Fruit fly (Drosophila melanogaster) whole organism, prepupa: ENCODE measurements around the gene CG9705.

Experiments used
- Blimp-1 ChIP-seq: fragments of 200-800 bp; sonication (Bioruptor generic); optimal IDR thresholded peaks from 3 replicates; lab custom pipeline; 2017; ENCODE audit warnings: missing biosample characterization, missing genetic modification characterization, mild to moderate bottlenecking, moderate library complexity, missing genetic modification reagents
- CG11762 ChIP-seq: fragments of 200-800 bp; sonication (Bioruptor generic); optimal IDR thresholded peaks from 3 replicates; lab custom pipeline; 2016; ENCODE audit warnings: missing biosample characterization, missing genetic modification characterization; ENCODE audit not compliant: insufficient read depth
- CG15336 ChIP-seq: fragments of 200-800 bp; sonication (Bioruptor generic); IDR thresholded peaks from 2 replicates; pipeline ENCODE4 v1.3.6; 2022; ENCODE audit warnings: missing biosample characterization, missing genetic modification characterization
- CG1621 ChIP-seq: fragments of 200-800 bp; sonication (Bioruptor generic); optimal IDR thresholded peaks from 3 replicates; lab custom pipeline; 2018; ENCODE audit warnings: missing biosample characterization, mild to moderate bottlenecking, missing genetic modification characterization
- CG16779 ChIP-seq: fragments of 200-800 bp; sonication (Bioruptor generic); optimal IDR thresholded peaks from 3 replicates; lab custom pipeline; 2017; ENCODE audit warnings: missing biosample characterization, mild to moderate bottlenecking, missing genetic modification characterization
- CG31627 ChIP-seq: fragments of 200-800 bp; sonication (Bioruptor generic); optimal IDR thresholded peaks from 3 replicates; lab custom pipeline; 2016; ENCODE audit warnings: missing biosample characterization, missing genetic modification characterization
- CG3919 ChIP-seq: fragments of 200-800 bp; sonication (Bioruptor generic); optimal IDR thresholded peaks from 3 replicates; lab custom pipeline; 2016; ENCODE audit warnings: missing biosample characterization, missing genetic modification characterization
- CG6163 ChIP-seq: fragments of 200-800 bp; sonication (Bioruptor generic); IDR thresholded peaks from 3 replicates; pipeline ENCODE4 v1.3.6; 2022; ENCODE audit warnings: missing biosample characterization, missing genetic modification characterization
- CG6792 ChIP-seq: fragments of 200-800 bp; sonication (Bioruptor generic); optimal IDR thresholded peaks from 3 replicates; lab custom pipeline; 2016; ENCODE audit warnings: missing biosample characterization, missing genetic modification characterization
- CG6808 ChIP-seq: fragments of 200-800 bp; sonication (Bioruptor generic); optimal IDR thresholded peaks from 3 replicates; lab custom pipeline; 2017; ENCODE audit warnings: missing biosample characterization, missing genetic modification characterization, mild to moderate bottlenecking, moderate library complexity, missing genetic modification reagents
- CG7368 ChIP-seq: fragments of 200-800 bp; sonication (Bioruptor generic); optimal IDR thresholded peaks from 3 replicates; lab custom pipeline; 2016; ENCODE audit warnings: missing biosample characterization, missing genetic modification characterization
- CG8119 ChIP-seq: fragments of 200-800 bp; sonication (Bioruptor generic); IDR thresholded peaks from 3 replicates; pipeline ENCODE4 v1.3.6; 2022; ENCODE audit warnings: missing biosample characterization, missing genetic modification characterization
- CG8319 ChIP-seq: fragments of 200-800 bp; sonication (Bioruptor generic); optimal IDR thresholded peaks from 3 replicates; lab custom pipeline; 2016; ENCODE audit warnings: missing biosample characterization, missing genetic modification characterization
- CG8632 ChIP-seq: fragments of 200-800 bp; sonication (Bioruptor generic); optimal IDR thresholded peaks from 3 replicates; lab custom pipeline; 2016; ENCODE audit warnings: missing biosample characterization, missing genetic modification characterization
- CG9139 ChIP-seq: fragments of 200-800 bp; sonication (Bioruptor generic); optimal IDR thresholded peaks from 3 replicates; lab custom pipeline; 2017; ENCODE audit warnings: missing biosample characterization, mild to moderate bottlenecking, missing genetic modification characterization
- Eip75B ChIP-seq: fragments of 200-800 bp; sonication (Bioruptor generic); optimal IDR thresholded peaks from 3 replicates; lab custom pipeline; 2016; ENCODE audit warnings: missing biosample characterization, missing genetic modification characterization
- Eip78C ChIP-seq: fragments of 200-800 bp; sonication (Bioruptor generic); peaks from one replicate; lab custom pipeline; 2016; ENCODE audit warnings: missing biosample characterization, missing genetic modification characterization
- Eip93F ChIP-seq: fragments of 200-800 bp; sonication (Bioruptor generic); optimal IDR thresholded peaks from 2 replicates; lab custom pipeline; 2016; ENCODE audit warnings: missing biosample characterization, mild to moderate bottlenecking, missing genetic modification characterization
- Ets96B ChIP-seq: fragments of 200-800 bp; optimal IDR thresholded peaks from 2 replicates; lab custom pipeline; 2019; ENCODE audit warnings: missing biosample characterization, mild to moderate bottlenecking, missing genetic modification characterization, moderate library complexity
- Gug ChIP-seq: fragments of 200-800 bp; sonication (Bioruptor generic); IDR thresholded peaks from 2 replicates; pipeline ENCODE4 v1.3.6; 2022; ENCODE audit warnings: missing biosample characterization, missing genetic modification characterization
- Hr38 ChIP-seq: sonication (Bioruptor generic); optimal IDR thresholded peaks from 2 replicates; lab custom pipeline; 2016; ENCODE audit warnings: missing biosample characterization, missing genetic modification characterization
- Hr39 ChIP-seq: fragments of 200-800 bp; sonication (Bioruptor generic); optimal IDR thresholded peaks from 2 replicates; lab custom pipeline; 2016; ENCODE audit warnings: missing biosample characterization, missing genetic modification characterization
- Hr4 ChIP-seq: fragments of 200-800 bp; sonication (Bioruptor generic); optimal IDR thresholded peaks from 3 replicates; lab custom pipeline; 2016; ENCODE audit warnings: missing biosample characterization, missing genetic modification characterization
- Lpt ChIP-seq: fragments of 200-800 bp; sonication (Bioruptor generic); optimal IDR thresholded peaks from 3 replicates; lab custom pipeline; 2016; ENCODE audit warnings: missing biosample characterization, missing genetic modification characterization
- Met ChIP-seq: fragments of 200-800 bp; sonication (Bioruptor generic); optimal IDR thresholded peaks from 3 replicates; lab custom pipeline; 2016; ENCODE audit warnings: missing biosample characterization, missing genetic modification characterization
- OdsH ChIP-seq: fragments of 200-800 bp; sonication (Bioruptor generic); optimal IDR thresholded peaks from 3 replicates; lab custom pipeline; 2016; ENCODE audit warnings: missing biosample characterization, missing genetic modification characterization
- Smox ChIP-seq: fragments of 200-800 bp; sonication (Bioruptor generic); optimal IDR thresholded peaks from 3 replicates; lab custom pipeline; 2016; ENCODE audit warnings: missing biosample characterization, missing genetic modification characterization
- Sox102F ChIP-seq: fragments of 200-800 bp; sonication (Bioruptor generic); optimal IDR thresholded peaks from 2 replicates; lab custom pipeline; 2016; ENCODE audit warnings: missing biosample characterization, mild to moderate bottlenecking, missing genetic modification characterization
- Sox14 ChIP-seq: fragments of 200-800 bp; sonication (Bioruptor generic); optimal IDR thresholded peaks from 3 replicates; lab custom pipeline; 2016; ENCODE audit warnings: missing biosample characterization, missing genetic modification characterization
- achi ChIP-seq: fragments of 200-800 bp; sonication (Bioruptor generic); optimal IDR thresholded peaks from 3 replicates; lab custom pipeline; 2016; ENCODE audit warnings: missing biosample characterization, missing genetic modification characterization
- cyc ChIP-seq: fragments of 200-800 bp; sonication (Bioruptor generic); optimal IDR thresholded peaks from 3 replicates; lab custom pipeline; 2016; ENCODE audit warnings: missing biosample characterization, missing genetic modification characterization
- dac ChIP-seq: fragments of 200-800 bp; sonication (Bioruptor generic); optimal IDR thresholded peaks from 2 replicates; lab custom pipeline; 2017; ENCODE audit warnings: missing biosample characterization, mild to moderate bottlenecking, missing genetic modification characterization
- eg ChIP-seq: fragments of 200-800 bp; sonication (Bioruptor generic); IDR thresholded peaks from 3 replicates; pipeline ENCODE4 v1.3.6; 2022; ENCODE audit warnings: missing biosample characterization, missing genetic modification characterization
- fd85E ChIP-seq: fragments of 200-800 bp; sonication (Bioruptor generic); optimal IDR thresholded peaks from 3 replicates; lab custom pipeline; 2016; ENCODE audit warnings: missing biosample characterization, missing genetic modification characterization
- fkh ChIP-seq: fragments of 200-800 bp; sonication (Bioruptor generic); optimal IDR thresholded peaks from 3 replicates; lab custom pipeline; 2017; ENCODE audit warnings: missing biosample characterization, mild to moderate bottlenecking, missing genetic modification characterization, moderate library complexity
- pdm3 ChIP-seq: fragments of 200-800 bp; sonication (Bioruptor generic); optimal IDR thresholded peaks from 3 replicates; lab custom pipeline; 2016; ENCODE audit warnings: missing biosample characterization, missing genetic modification characterization
- spab ChIP-seq: fragments of 200-800 bp; sonication (Bioruptor generic); optimal IDR thresholded peaks from 2 replicates; lab custom pipeline; 2017; ENCODE audit warnings: missing biosample characterization, mild to moderate bottlenecking, missing genetic modification characterization, missing genetic modification reagents
- ss ChIP-seq, 2 experiments: fragments of 200-800 bp; sonication (Bioruptor generic); optimal IDR thresholded peaks; 2 replicates in 1 of 2; 3 replicates in 1 of 2; lab custom pipeline; 2017 to 2018; ENCODE audit warnings: mild to moderate bottlenecking in 2 of 2, missing biosample characterization in 2 of 2, missing genetic modification characterization in 2 of 2, moderate library complexity in 1 of 2
- svp ChIP-seq: fragments of 200-800 bp; sonication (Bioruptor generic); peaks from one replicate; lab custom pipeline; 2016; ENCODE audit warnings: missing biosample characterization, missing genetic modification characterization
- topi ChIP-seq: fragments of 200-800 bp; sonication (Bioruptor generic); optimal IDR thresholded peaks from 3 replicates; lab custom pipeline; 2016; ENCODE audit warnings: missing biosample characterization, missing genetic modification characterization
- vri ChIP-seq: fragments of 200-800 bp; sonication (Bioruptor generic); optimal IDR thresholded peaks from 3 replicates; lab custom pipeline; 2016; ENCODE audit warnings: missing biosample characterization, mild to moderate bottlenecking, missing genetic modification characterization

The CG9705 gene

dm6 chr3L:16801499-16802452, 21.9 kb downstream of the CG9705 start (continued):
- TF ChIP-seq achi (peak; percentile 17), pdm3 (GFP tag; lab: Kevin White, UChicago) (peak; percentile 37), CG31627 (GFP tag; lab: Kevin White, UChicago) (peak; percentile 26), CG16779 (no peak), CG8319 (GFP tag; lab: Kevin White, UChicago) (no peak), Ets96B (tag; lab: Kevin White, UChicago) (no peak), Lpt (GFP tag; lab: Kevin White, UChicago) (no peak), Met (GFP tag; lab: Kevin White, UChicago) (peak; percentile 64), svp (peak; percentile 91), CG6163 (GFP tag; lab: Robert Waterston, UW) (no peak), Hr39 (peak; percentile 49), CG15336 (GFP tag; lab: Robert Waterston, UW) (peak; percentile 54; the same call in 1 of the 2 replicates), Sox14 (peak; percentile 52), Smox (GFP tag; lab: Kevin White, UChicago) (peak; percentile 56), CG3919 (GFP tag; lab: Kevin White, UChicago) (no peak), CG8632 (GFP tag; lab: Kevin White, UChicago) (no peak), Hr4 (GFP tag; lab: Kevin White, UChicago) (peak; percentile 53)

dm6 chr3L:16803273-16803672, 23.4 kb downstream of the CG9705 start:
- TF ChIP-seq CG6808 (GFP tag; lab: Kevin White, UChicago): peak; percentile 50
- TF ChIP-seq OdsH (GFP tag; lab: Kevin White, UChicago): no peak
- no peak for TF ChIP-seq Eip93F
- TF ChIP-seq CG9139 (GFP tag; lab: Kevin White, UChicago): peak; percentile 39
- TF ChIP-seq ss (GFP tag; optimal IDR thresholded peaks at IDR 0.05; lab: Kevin White, UChicago): peak; percentile 43 to 58

- TF ChIP-seq Ets96B (tag; lab: Kevin White, UChicago): no peak
- TF ChIP-seq fd85E (GFP tag; lab: Kevin White, UChicago): no peak
- TF ChIP-seq Smox (GFP tag; lab: Kevin White, UChicago): peak; percentile 8
- peak; percentile 15 for TF ChIP-seq Blimp-1
- peak; percentile 93 for TF ChIP-seq vri (GFP tag; lab: Kevin White, UChicago)
- TF ChIP-seq CG8119: no peak
- peak; percentile 16 for TF ChIP-seq Met (GFP tag; lab: Kevin White, UChicago)
- TF ChIP-seq Sox102F (GFP tag; lab: Kevin White, UChicago): peak; percentile 24
- TF ChIP-seq CG6163 (GFP tag; lab: Robert Waterston, UW): peak; percentile 34; the same call in 1 of the 3 replicates
- peak; percentile 37 for TF ChIP-seq CG16779
- peak; percentile 33; the same call in 1 of the 3 replicates for TF ChIP-seq eg (GFP tag; lab: Robert Waterston, UW)
- peak; percentile 13 for TF ChIP-seq topi (GFP tag; lab: Kevin White, UChicago)
- no peak for TF ChIP-seq CG7368 (GFP tag; lab: Kevin White, UChicago)
- TF ChIP-seq svp: peak; percentile 70
- TF ChIP-seq cyc (GFP tag; lab: Kevin White, UChicago): no peak
- 0 out of 2 replicates have a peak, but pooled peaks have one; percentile 10 for TF ChIP-seq Gug
- peak; percentile 47 for TF ChIP-seq Eip78C (GFP tag; lab: Kevin White, UChicago)
- peak; percentile 13 for TF ChIP-seq Eip93F
Observed at dm6 chr3L:16803708-16804350, 23.9 kb downstream of the CG9705 start.

DNA sequence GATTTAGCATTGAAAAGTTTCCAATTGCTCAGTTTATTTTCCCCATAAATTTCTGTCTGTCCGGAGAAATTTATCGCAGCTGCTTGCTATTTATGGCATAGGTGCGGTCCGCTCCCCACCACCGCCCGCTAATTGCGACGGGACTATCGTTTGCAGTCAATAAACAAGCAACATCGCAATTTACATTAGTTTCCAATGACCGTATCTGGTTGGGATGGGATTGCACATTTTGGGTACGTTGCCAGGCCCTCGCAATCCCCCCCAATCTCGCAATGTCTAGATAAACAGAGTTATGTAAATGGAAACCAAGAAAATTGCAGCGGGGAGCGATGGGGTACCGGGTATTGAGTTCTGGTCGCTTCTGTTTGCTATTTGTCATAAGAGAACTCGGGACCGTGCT, 24.7 kb downstream of the CG9705 start, which contains the start of gene nudC:
nudC (plus strand) TSS at position 368 of the 400 bp plus-strand sequence.
- TF ChIP-seq CG1621: no peak
- no peak for TF ChIP-seq Hr38 (GFP tag; lab: Kevin White, UChicago)
- TF ChIP-seq spab (GFP tag; lab: Kevin White, UChicago): no peak
- TF ChIP-seq Smox (GFP tag; lab: Kevin White, UChicago): no peak
- no peak for TF ChIP-seq CG11762
- TF ChIP-seq CG8632 (GFP tag; lab: Kevin White, UChicago): no peak
- TF ChIP-seq CG31627 (GFP tag; lab: Kevin White, UChicago): no peak
- TF ChIP-seq cyc (GFP tag; lab: Kevin White, UChicago): no peak
- TF ChIP-seq ss (GFP tag; optimal IDR thresholded peaks at IDR 0.05; lab: Kevin White, UChicago): peak in 1 of 2 experiments; percentile 1
- no peak for TF ChIP-seq Met (GFP tag; lab: Kevin White, UChicago)
- TF ChIP-seq vri (GFP tag; lab: Kevin White, UChicago): peak; percentile 60
- no peak for TF ChIP-seq Lpt (GFP tag; lab: Kevin White, UChicago)
- TF ChIP-seq CG6792 (GFP tag; lab: Kevin White, UChicago): no peak
- no peak for TF ChIP-seq CG6163 (GFP tag; lab: Robert Waterston, UW)
- peak; percentile 77 for TF ChIP-seq fkh (GFP tag; lab: Kevin White, UChicago)
- TF ChIP-seq Eip75B (GFP tag; lab: Kevin White, UChicago): no peak
- TF ChIP-seq achi: no peak
- no peak for TF ChIP-seq dac (GFP tag; lab: Kevin White, UChicago)
- TF ChIP-seq Hr4 (GFP tag; lab: Kevin White, UChicago): no peak
- no peak for TF ChIP-seq CG3919 (GFP tag; lab: Kevin White, UChicago)
- TF ChIP-seq topi (GFP tag; lab: Kevin White, UChicago): no peak
